Fruit fly (Drosophila melanogaster) whole organism, adult: ENCODE measurements around the gene APC7.

ENCODE experiments used
- CG11617 ChIP-seq: fragments of 200-800 bp; sonication (Bioruptor generic); optimal IDR thresholded peaks from 2 replicates; lab custom pipeline; 2017; ENCODE audit warnings: mild to moderate bottlenecking, missing biosample characterization, missing genetic modification reagents, missing genetic modification characterization
- CG12768 ChIP-seq: fragments of 200-800 bp; sonication (Bioruptor generic); optimal IDR thresholded peaks from 2 replicates; lab custom pipeline; 2017; ENCODE audit warnings: missing biosample characterization, missing genetic modification characterization, mild to moderate bottlenecking, moderate library complexity, missing genetic modification reagents
- CG14711 ChIP-seq: fragments of 200-800 bp; sonication (Bioruptor generic); optimal IDR thresholded peaks from 2 replicates; lab custom pipeline; 2018; ENCODE audit warnings: missing biosample characterization, mild to moderate bottlenecking, missing genetic modification characterization, moderate library complexity
- CG1620 ChIP-seq: fragments of 200-800 bp; sonication (Bioruptor generic); optimal IDR thresholded peaks from 2 replicates; lab custom pipeline; 2016; ENCODE audit warnings: missing biosample characterization, missing genetic modification characterization
- CG33017 ChIP-seq: fragments of 200-800 bp; sonication (Bioruptor generic); optimal IDR thresholded peaks from 2 replicates; lab custom pipeline; 2018; ENCODE audit warnings: missing biosample characterization, mild to moderate bottlenecking, missing genetic modification characterization, moderate library complexity
- CG5204 ChIP-seq: fragments of 200-800 bp; sonication (Bioruptor generic); optimal IDR thresholded peaks from 2 replicates; lab custom pipeline; 2016; ENCODE audit warnings: missing biosample characterization, missing genetic modification characterization
- CG7045 ChIP-seq: fragments of 200-800 bp; sonication (Bioruptor generic); optimal IDR thresholded peaks from 2 replicates; lab custom pipeline; 2017; ENCODE audit warnings: missing biosample characterization, mild to moderate bottlenecking, missing genetic modification characterization
- CG7101 ChIP-seq: fragments of 200-800 bp; sonication (Bioruptor generic); optimal IDR thresholded peaks from 2 replicates; lab custom pipeline; 2018; ENCODE audit warnings: missing biosample characterization, mild to moderate bottlenecking, missing genetic modification characterization, moderate library complexity
- Clk ChIP-seq: fragments of 200-800 bp; sonication (Bioruptor generic); optimal IDR thresholded peaks from 2 replicates; lab custom pipeline; 2017; ENCODE audit warnings: missing biosample characterization, missing genetic modification characterization
- Crg-1 ChIP-seq: fragments of 200-800 bp; sonication (Bioruptor generic); optimal IDR thresholded peaks from 2 replicates; lab custom pipeline; 2016; ENCODE audit warnings: missing biosample characterization, missing genetic modification characterization
- Hr96 ChIP-seq: fragments of 200-800 bp; sonication (Bioruptor generic); optimal IDR thresholded peaks from 2 replicates; lab custom pipeline; 2016; ENCODE audit warnings: missing biosample characterization, missing genetic modification characterization
- Mnt ChIP-seq: fragments of 200-800 bp; sonication (Bioruptor generic); optimal IDR thresholded peaks from 2 replicates; lab custom pipeline; 2016; ENCODE audit warnings: missing biosample characterization, mild to moderate bottlenecking, missing genetic modification characterization
- bab1 ChIP-seq: fragments of 200-800 bp; sonication (Bioruptor generic); optimal IDR thresholded peaks from 3 replicates; lab custom pipeline; 2019; ENCODE audit warnings: missing biosample characterization, mild to moderate bottlenecking, missing genetic modification characterization, moderate library complexity
- cic ChIP-seq: fragments of 200-800 bp; sonication (Bioruptor generic); optimal IDR thresholded peaks from 2 replicates; lab custom pipeline; 2017; ENCODE audit warnings: missing biosample characterization, mild to moderate bottlenecking, missing genetic modification characterization, moderate library complexity
- cnc ChIP-seq, 2 experiments: fragments of >200 bp; optimal IDR thresholded peaks; 2 replicates each; lab custom pipeline; 2017
- kay ChIP-seq: fragments of 200-800 bp; sonication (Bioruptor generic); peaks from one replicate; lab custom pipeline; 2016; ENCODE audit warnings: missing biosample characterization, missing genetic modification characterization, borderline replicate concordance
- ovo ChIP-seq: fragments of 200-800 bp; sonication (Bioruptor generic); optimal IDR thresholded peaks from 2 replicates; lab custom pipeline; 2016; ENCODE audit warnings: missing biosample characterization, missing genetic modification characterization
- pad ChIP-seq: fragments of 200-800 bp; sonication (Bioruptor generic); optimal IDR thresholded peaks from 3 replicates; lab custom pipeline; 2017; ENCODE audit warnings: missing biosample characterization, missing genetic modification characterization, mild to moderate bottlenecking, moderate library complexity, missing genetic modification reagents
- tj ChIP-seq: fragments of 200-800 bp; sonication (Bioruptor generic); optimal IDR thresholded peaks from 3 replicates; lab custom pipeline; 2017; ENCODE audit warnings: missing biosample characterization, mild to moderate bottlenecking, missing genetic modification characterization, moderate library complexity
- toe ChIP-seq: fragments of 200-800 bp; sonication (Bioruptor generic); optimal IDR thresholded peaks from 2 replicates; lab custom pipeline; 2016; ENCODE audit warnings: missing biosample characterization, missing genetic modification characterization

APC7 gene

DNA sequence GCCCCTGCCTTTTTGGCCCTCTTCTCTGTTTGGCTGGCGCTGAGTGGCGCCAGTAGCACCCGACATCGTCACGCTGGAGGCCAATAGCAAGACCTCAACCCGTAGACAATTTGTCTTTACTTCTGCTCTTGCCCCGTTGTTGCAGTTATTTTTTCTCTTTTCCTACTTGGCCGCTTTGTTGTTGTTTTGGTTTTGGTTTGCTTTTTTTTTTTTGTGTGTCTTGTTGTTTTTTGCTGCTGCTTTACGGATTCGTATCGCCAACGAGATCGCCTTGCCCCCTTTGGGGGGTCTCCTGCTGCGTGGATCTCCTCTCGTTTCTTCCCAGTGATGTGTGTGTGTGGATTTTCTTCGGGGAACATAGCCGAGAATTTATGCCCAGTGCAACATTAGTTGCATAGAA is 35.0 kb downstream of the APC7 start:
- no peak for TF ChIP-seq CG14711 (tag; lab: Kevin White, UChicago)
- no peak for TF ChIP-seq Mnt (GFP tag; lab: Kevin White, UChicago)
- TF ChIP-seq Crg-1 (GFP tag; lab: Kevin White, UChicago), result no peak
- no peak for TF ChIP-seq pad (GFP tag; lab: Kevin White, UChicago)
- TF ChIP-seq CG1620 (GFP tag; lab: Kevin White, UChicago), result no peak
- TF ChIP-seq CG33017 (tag; lab: Kevin White, UChicago), result no peak
- no peak for TF ChIP-seq CG11617 (GFP tag; lab: Kevin White, UChicago)

DNA sequence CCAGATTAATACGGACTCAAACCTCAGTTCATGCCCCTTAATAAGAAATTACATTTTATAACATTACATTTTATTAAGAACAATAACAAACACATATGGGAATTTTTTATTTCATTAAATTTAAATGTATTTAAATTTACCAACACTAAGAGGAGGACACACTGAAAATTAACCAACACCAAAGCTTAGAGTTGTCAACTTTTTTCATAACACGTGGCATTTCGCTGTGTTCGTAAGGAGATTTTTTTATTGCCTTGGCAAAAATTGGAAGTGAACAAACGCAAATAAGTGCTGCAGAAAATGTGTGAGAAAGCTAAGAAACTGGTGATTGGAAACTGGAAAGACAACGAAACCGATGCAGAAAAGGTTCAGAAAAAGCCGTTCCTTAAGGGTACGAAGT is 36.8 kb downstream of the APC7 start, which contains the start of gene CG14443:
CG14443 (plus strand) TSS at position 301 of the 400 bp plus-strand sequence.
- TF ChIP-seq kay (GFP tag; lab: Kevin White, UChicago) (no peak), Clk (GFP tag; lab: Kevin White, UChicago) (no peak), CG7101 (no peak), tj (GFP tag; lab: Kevin White, UChicago) (no peak), CG7045 (GFP tag; lab: Kevin White, UChicago) (no peak), CG5204 (GFP tag; lab: Kevin White, UChicago) (no peak)

DNA sequence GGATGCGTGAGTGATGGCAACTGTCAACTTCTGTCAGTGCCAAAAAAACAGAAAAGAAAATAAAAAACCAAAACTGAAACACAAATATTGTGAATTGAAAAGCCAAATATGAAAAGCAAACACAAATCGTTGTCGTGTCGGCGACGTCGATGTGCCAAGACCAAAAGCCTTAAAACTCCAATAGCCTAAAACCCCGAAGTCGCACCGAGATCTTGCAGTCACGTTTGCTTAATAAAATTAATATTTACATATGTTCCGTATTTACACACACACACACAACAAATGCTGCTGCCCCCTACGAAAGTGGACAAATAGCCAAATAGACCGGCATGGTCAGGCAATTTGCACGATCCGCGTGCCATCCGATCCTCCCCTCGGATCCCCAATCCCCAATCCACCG is 41.2 kb downstream of the APC7 start:
- TF ChIP-seq toe (GFP tag; lab: Kevin White, UChicago) (no peak), cnc (optimal IDR thresholded peaks at IDR 0.05; lab: Kevin White, UChicago) (no peak), cic (GFP tag; lab: Kevin White, UChicago) (no peak), CG7101 (no peak), Crg-1 (GFP tag; lab: Kevin White, UChicago) (no peak), CG33017 (tag; lab: Kevin White, UChicago) (no peak), ovo (GFP tag; lab: Kevin White, UChicago) (no peak), tj (GFP tag; lab: Kevin White, UChicago) (no peak), CG12768 (GFP tag; lab: Kevin White, UChicago) (no peak), CG5204 (GFP tag; lab: Kevin White, UChicago) (no peak), CG14711 (tag; lab: Kevin White, UChicago) (no peak), pad (GFP tag; lab: Kevin White, UChicago) (no peak), Mnt (GFP tag; lab: Kevin White, UChicago) (no peak), Hr96 (GFP tag; lab: Kevin White, UChicago) (no peak)

DNA sequence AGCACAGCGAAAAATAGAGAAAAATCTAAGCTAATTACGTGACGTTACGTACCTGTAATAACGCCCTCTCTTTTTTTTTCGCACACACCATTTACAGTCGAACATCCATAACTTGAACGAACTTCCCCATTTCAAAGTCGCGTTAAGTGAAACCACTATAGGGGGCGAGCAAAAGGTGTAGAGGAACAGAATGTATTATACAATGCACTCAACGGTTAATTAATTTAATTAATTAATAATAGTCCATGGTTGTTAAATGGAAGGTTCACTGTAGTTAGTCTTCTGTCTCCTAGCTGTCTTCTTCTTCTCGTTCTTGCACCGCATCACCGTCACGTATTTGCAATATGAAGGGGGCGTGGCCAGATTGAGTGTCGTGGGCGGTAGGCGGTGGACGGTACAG is 44.7 kb downstream of the APC7 start:
- TF ChIP-seq CG5204 (GFP tag; lab: Kevin White, UChicago) (peak; percentile 4), CG7045 (GFP tag; lab: Kevin White, UChicago) (no peak), ovo (GFP tag; lab: Kevin White, UChicago) (no peak), CG11617 (GFP tag; lab: Kevin White, UChicago) (peak; percentile 1), CG14711 (tag; lab: Kevin White, UChicago) (peak; percentile 57), cnc (optimal IDR thresholded peaks at IDR 0.05; lab: Kevin White, UChicago) (no peak), pad (GFP tag; lab: Kevin White, UChicago) (no peak), Crg-1 (GFP tag; lab: Kevin White, UChicago) (no peak), CG12768 (GFP tag; lab: Kevin White, UChicago) (no peak), Mnt (GFP tag; lab: Kevin White, UChicago) (no peak), cic (GFP tag; lab: Kevin White, UChicago) (no peak), bab1 (peak; percentile 88), CG33017 (tag; lab: Kevin White, UChicago) (no peak), CG7101 (peak; percentile 72), toe (GFP tag; lab: Kevin White, UChicago) (no peak), Clk (GFP tag; lab: Kevin White, UChicago) (no peak), kay (GFP tag; lab: Kevin White, UChicago) (no peak), tj (GFP tag; lab: Kevin White, UChicago) (no peak), Hr96 (GFP tag; lab: Kevin White, UChicago) (peak; percentile 47), CG1620 (GFP tag; lab: Kevin White, UChicago) (peak; percentile 22)

DNA sequence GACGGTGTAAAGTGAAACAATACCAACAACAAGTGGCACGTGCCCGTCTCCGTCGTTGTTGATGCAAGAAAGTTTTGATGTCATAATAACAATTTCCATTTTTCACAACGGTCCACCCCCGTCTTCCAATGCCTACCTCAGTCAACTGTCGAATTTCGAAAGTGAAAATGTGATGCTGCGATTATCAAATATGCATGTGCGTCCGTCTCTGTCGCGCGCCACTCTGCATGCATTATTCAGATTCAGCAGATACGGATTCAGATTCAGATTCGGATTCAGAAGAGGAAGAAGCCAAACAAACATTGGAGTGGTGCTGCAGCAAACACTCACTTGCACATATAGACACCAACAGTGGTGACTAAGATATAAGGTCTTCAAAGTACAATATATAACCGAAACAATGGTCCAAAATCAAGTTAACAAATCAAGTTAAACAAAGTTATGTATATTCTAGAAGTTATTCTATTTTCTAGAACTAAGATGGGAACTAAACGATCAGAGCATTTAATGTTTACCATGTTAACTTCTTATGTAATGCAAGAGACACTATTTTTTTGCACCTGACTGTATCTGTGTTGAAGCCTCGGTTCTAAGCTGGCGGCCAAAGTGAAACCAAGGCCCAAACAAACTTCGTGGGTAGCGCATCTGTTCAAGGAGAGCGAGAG is 45.8 kb downstream of the APC7 start:
- TF ChIP-seq ovo (GFP tag; lab: Kevin White, UChicago) (no peak), CG1620 (GFP tag; lab: Kevin White, UChicago) (no peak), kay (GFP tag; lab: Kevin White, UChicago) (no peak), CG7101 (peak; percentile 11), cnc (optimal IDR thresholded peaks at IDR 0.05; lab: Kevin White, UChicago) (no peak), CG7045 (GFP tag; lab: Kevin White, UChicago) (no peak), Hr96 (GFP tag; lab: Kevin White, UChicago) (no peak), Clk (GFP tag; lab: Kevin White, UChicago) (no peak), CG14711 (tag; lab: Kevin White, UChicago) (peak; percentile 3), pad (GFP tag; lab: Kevin White, UChicago) (no peak), CG33017 (tag; lab: Kevin White, UChicago) (no peak), CG11617 (GFP tag; lab: Kevin White, UChicago) (no peak), Crg-1 (GFP tag; lab: Kevin White, UChicago) (no peak), CG12768 (GFP tag; lab: Kevin White, UChicago) (no peak), toe (GFP tag; lab: Kevin White, UChicago) (no peak), CG5204 (GFP tag; lab: Kevin White, UChicago) (no peak), cic (GFP tag; lab: Kevin White, UChicago) (no peak), tj (GFP tag; lab: Kevin White, UChicago) (peak; percentile 0), bab1 (no peak), Mnt (GFP tag; lab: Kevin White, UChicago) (no peak)
